Fruit fly (Drosophila melanogaster) whole organism, embryonic: ENCODE measurements around the gene CG12182.

Source experiments
- CG10209 ChIP-seq: fragments of 200-800 bp; sonication (Bioruptor generic); optimal IDR thresholded peaks from 3 replicates; lab custom pipeline; 2017; ENCODE audit warnings: missing biosample characterization, mild to moderate bottlenecking, missing genetic modification characterization, missing genetic modification reagents
- CG10979 ChIP-seq: fragments of 200-800 bp; sonication (Bioruptor generic); optimal IDR thresholded peaks from 2 replicates; lab custom pipeline; 2018; ENCODE audit warnings: missing biosample characterization, mild to moderate bottlenecking, missing genetic modification characterization, moderate library complexity
- CG1233 ChIP-seq: fragments of 200-800 bp; sonication (Bioruptor generic); optimal IDR thresholded peaks from 4 replicates; lab custom pipeline; 2018; ENCODE audit warnings: missing biosample characterization, mild to moderate bottlenecking, missing genetic modification characterization
- CG13296 ChIP-seq: fragments of 200-800 bp; sonication (Bioruptor generic); optimal IDR thresholded peaks from 3 replicates; lab custom pipeline; 2018; ENCODE audit warnings: missing biosample characterization, mild to moderate bottlenecking, missing genetic modification characterization
- CG1529 ChIP-seq: fragments of 200-800 bp; sonication (Bioruptor generic); optimal IDR thresholded peaks from 3 replicates; lab custom pipeline; 2018; ENCODE audit warnings: missing biosample characterization, missing genetic modification characterization
- CG17359 ChIP-seq: fragments of 200-800 bp; sonication (Bioruptor generic); optimal IDR thresholded peaks from 3 replicates; lab custom pipeline; 2018; ENCODE audit warnings: missing biosample characterization, mild to moderate bottlenecking, missing genetic modification characterization, moderate library complexity
- CG17568 ChIP-seq: fragments of 200-800 bp; sonication (Bioruptor generic); optimal IDR thresholded peaks from 2 replicates; lab custom pipeline; 2018; ENCODE audit warnings: missing biosample characterization, mild to moderate bottlenecking, missing genetic modification characterization, moderate library complexity
- CG17802 ChIP-seq: fragments of 200-800 bp; sonication (Bioruptor generic); optimal IDR thresholded peaks from 2 replicates; lab custom pipeline; 2018; ENCODE audit warnings: missing biosample characterization, mild to moderate bottlenecking, missing genetic modification characterization, moderate library complexity
- CG2712 ChIP-seq: fragments of 200-800 bp; optimal IDR thresholded peaks from 3 replicates; lab custom pipeline; 2019; ENCODE audit warnings: missing biosample characterization, mild to moderate bottlenecking, missing genetic modification characterization, moderate library complexity
- CG2889 ChIP-seq: fragments of 200-800 bp; sonication (Bioruptor generic); IDR thresholded peaks from 3 replicates; pipeline ENCODE4 v1.3.6; 2022; ENCODE audit warnings: missing biosample characterization, missing genetic modification characterization
- CG30431 ChIP-seq: fragments of 200-800 bp; sonication (Bioruptor generic); optimal IDR thresholded peaks from 2 replicates; lab custom pipeline; 2017; ENCODE audit warnings: missing biosample characterization, missing genetic modification characterization
- CG31224 ChIP-seq: fragments of 200-800 bp; sonication (Bioruptor generic); IDR thresholded peaks from 2 replicates; pipeline ENCODE4 v1.3.6; 2022; ENCODE audit warnings: missing biosample characterization, missing genetic modification characterization
- CG3838 ChIP-seq: fragments of 200-800 bp; sonication (Bioruptor generic); optimal IDR thresholded peaks from 3 replicates; lab custom pipeline; 2016; ENCODE audit warnings: missing biosample characterization, missing genetic modification characterization
- CG3995 ChIP-seq: fragments of 200-800 bp; sonication (Bioruptor generic); optimal IDR thresholded peaks from 3 replicates; lab custom pipeline; 2016; ENCODE audit warnings: missing biosample characterization, missing genetic modification characterization
- CG5953 ChIP-seq: fragments of 200-800 bp; sonication (Bioruptor generic); IDR thresholded peaks from 2 replicates; pipeline ENCODE4 v1.3.6; 2022; ENCODE audit warnings: missing biosample characterization, missing genetic modification characterization
- CG6683 ChIP-seq: fragments of 200-800 bp; sonication (Bioruptor generic); optimal IDR thresholded peaks from 2 replicates; lab custom pipeline; 2017; ENCODE audit warnings: missing biosample characterization, mild to moderate bottlenecking, missing genetic modification characterization, missing genetic modification reagents
- CG6689 ChIP-seq: fragments of 200-800 bp; sonication (Bioruptor generic); IDR thresholded peaks from 2 replicates; pipeline ENCODE4 v1.3.6; 2022; ENCODE audit warnings: missing biosample characterization, missing genetic modification characterization
- CG8281 ChIP-seq: fragments of 200-800 bp; sonication (Bioruptor generic); optimal IDR thresholded peaks from 2 replicates; lab custom pipeline; 2018; ENCODE audit warnings: missing biosample characterization, mild to moderate bottlenecking, missing genetic modification characterization, moderate library complexity
- CG8944 ChIP-seq: fragments of 200-800 bp; sonication (Bioruptor generic); optimal IDR thresholded peaks from 3 replicates; lab custom pipeline; 2016; ENCODE audit warnings: missing biosample characterization, missing genetic modification characterization
- CG9876 ChIP-seq: fragments of 200-800 bp; sonication (Bioruptor generic); optimal IDR thresholded peaks from 2 replicates; lab custom pipeline; 2016; ENCODE audit warnings: missing biosample characterization, missing genetic modification characterization
- CG9932 ChIP-seq: fragments of 200-800 bp; sonication (Bioruptor generic); IDR thresholded peaks from 2 replicates; pipeline ENCODE4 v1.3.6; 2022; ENCODE audit warnings: missing biosample characterization, missing genetic modification characterization
- CTCF ChIP-seq: fragments of 200-800 bp; sonication (Bioruptor generic); optimal IDR thresholded peaks from 2 replicates; lab custom pipeline; 2017; ENCODE audit warnings: missing biosample characterization, mild to moderate bottlenecking, missing genetic modification characterization, moderate library complexity
- Dek ChIP-seq: fragments of 200-800 bp; sonication (Bioruptor generic); optimal IDR thresholded peaks from 3 replicates; lab custom pipeline; 2019; ENCODE audit warnings: missing biosample characterization, mild to moderate bottlenecking, missing genetic modification characterization, moderate library complexity
- Drgx ChIP-seq: fragments of 200-800 bp; sonication (Bioruptor generic); IDR thresholded peaks from 2 replicates; pipeline ENCODE4 v1.3.6; 2022; ENCODE audit warnings: missing biosample characterization, missing genetic modification characterization
- E2f1 ChIP-seq: fragments of 200-800 bp; sonication (Bioruptor generic); IDR thresholded peaks from 2 replicates; pipeline ENCODE4 v1.3.6; 2022; ENCODE audit warnings: missing biosample characterization, missing genetic modification characterization
- HmgZ ChIP-seq: fragments of 200-800 bp; sonication (Bioruptor generic); optimal IDR thresholded peaks from 2 replicates; lab custom pipeline; 2018; ENCODE audit warnings: missing biosample characterization, mild to moderate bottlenecking, missing genetic modification characterization
- Med ChIP-seq: fragments of 200-800 bp; sonication (Bioruptor generic); peaks from one replicate; lab custom pipeline; 2016; ENCODE audit warnings: missing biosample characterization, missing genetic modification characterization, mild to moderate bottlenecking, inconsistent platforms, moderate library complexity
- NC2α ChIP-seq: fragments of 200-800 bp; sonication (Bioruptor generic); optimal IDR thresholded peaks from 2 replicates; lab custom pipeline; 2016; ENCODE audit warnings: missing biosample characterization, missing genetic modification characterization
- NC2β ChIP-seq: fragments of 200-800 bp; sonication (Bioruptor generic); optimal IDR thresholded peaks from 2 replicates; lab custom pipeline; 2016; ENCODE audit warnings: missing biosample characterization, missing genetic modification characterization
- Poxn ChIP-seq: fragments of 200-800 bp; sonication (Bioruptor generic); IDR thresholded peaks from 2 replicates; pipeline ENCODE4 v1.3.6; 2022; ENCODE audit warnings: missing biosample characterization, missing genetic modification characterization
- Side ChIP-seq: fragments of 200-800 bp; sonication (Bioruptor generic); optimal IDR thresholded peaks from 2 replicates; lab custom pipeline; 2016; ENCODE audit warnings: missing biosample characterization, missing genetic modification characterization
- Ssrp ChIP-seq: fragments of 200-800 bp; sonication (Bioruptor generic); optimal IDR thresholded peaks from 2 replicates; lab custom pipeline; 2018; ENCODE audit warnings: missing biosample characterization, mild to moderate bottlenecking, missing genetic modification characterization, moderate library complexity
- Usf ChIP-seq: fragments of 200-800 bp; sonication (Bioruptor generic); optimal IDR thresholded peaks from 2 replicates; lab custom pipeline; 2017; ENCODE audit warnings: missing genotype, missing biosample characterization, missing genetic modification characterization
- ash1 ChIP-seq: fragments of 200-800 bp; sonication (Bioruptor generic); optimal IDR thresholded peaks from 2 replicates; lab custom pipeline; 2018; ENCODE audit warnings: missing biosample characterization, mild to moderate bottlenecking, missing genetic modification characterization
- bbx ChIP-seq: fragments of 200-800 bp; sonication (Bioruptor generic); IDR thresholded peaks from 2 replicates; pipeline ENCODE4 v1.3.6; 2022; ENCODE audit warnings: missing biosample characterization, missing genetic modification characterization; ENCODE audit not compliant: partially characterized antibody
- cato ChIP-seq: fragments of 200-800 bp; sonication (Bioruptor generic); optimal IDR thresholded peaks from 2 replicates; lab custom pipeline; 2016; ENCODE audit warnings: missing biosample characterization, missing genetic modification characterization, borderline replicate concordance
- chinmo ChIP-seq: fragments of 200-800 bp; sonication (Bioruptor generic); IDR thresholded peaks from 4 replicates; pipeline ENCODE4 v1.3.6; 2022; ENCODE audit warnings: missing biosample characterization, missing genetic modification characterization; ENCODE audit not compliant: partially characterized antibody
- chn ChIP-seq: fragments of 200-800 bp; sonication (Bioruptor generic); optimal IDR thresholded peaks from 2 replicates; lab custom pipeline; 2016; ENCODE audit warnings: missing biosample characterization, missing genetic modification characterization
- croc ChIP-seq: fragments of 200-800 bp; sonication (Bioruptor generic); conservative IDR thresholded peaks from 3 replicates; pipeline ENCODE4 v1.3.6; 2022; ENCODE audit warnings: missing biosample characterization, missing genetic modification characterization
- p53 ChIP-seq: fragments of 200-800 bp; sonication (Bioruptor generic); optimal IDR thresholded peaks from 2 replicates; lab custom pipeline; 2016; ENCODE audit warnings: missing biosample characterization, missing genetic modification characterization
- pb ChIP-seq: fragments of 200-800 bp; sonication (Bioruptor generic); optimal IDR thresholded peaks from 3 replicates; lab custom pipeline; 2016; ENCODE audit warnings: missing biosample characterization, missing genetic modification characterization
- phol ChIP-seq: fragments of 200-800 bp; sonication (Bioruptor generic); optimal IDR thresholded peaks from 3 replicates; lab custom pipeline; 2018; ENCODE audit warnings: missing biosample characterization, mild to moderate bottlenecking, missing genetic modification characterization, moderate library complexity
- pnt ChIP-seq: fragments of 200-800 bp; sonication (Bioruptor generic); optimal IDR thresholded peaks from 3 replicates; lab custom pipeline; 2016; ENCODE audit warnings: missing biosample characterization, missing genetic modification characterization
- sc ChIP-seq, 3 experiments: fragments of >200 bp in 2 of 3; fragments of 200-800 bp in 1 of 3; sonication (Bioruptor generic) in 1 of 3; optimal IDR thresholded peaks; 2 replicates in 2 of 3; 3 replicates in 1 of 3; lab custom pipeline; 2017; ENCODE audit warnings: mild to moderate bottlenecking in 1 of 3, missing biosample characterization in 1 of 3, missing genetic modification characterization in 1 of 3, missing genetic modification reagents in 1 of 3
- sqz ChIP-seq: fragments of 200-800 bp; sonication (Bioruptor generic); optimal IDR thresholded peaks from 3 replicates; lab custom pipeline; 2018; ENCODE audit warnings: missing biosample characterization, mild to moderate bottlenecking, missing genetic modification characterization
- tna ChIP-seq: fragments of 200-800 bp; sonication (Bioruptor generic); IDR thresholded peaks from 2 replicates; pipeline ENCODE4 v1.3.6; 2022; ENCODE audit warnings: missing biosample characterization, missing genetic modification characterization; ENCODE audit not compliant: partially characterized antibody

Gene CG12182

dm6 chr3L:2570269-2570723, 29.1 kb downstream of the CG12182 start (continued):
- TF ChIP-seq tna (GFP tag; lab: Robert Waterston, UW) (no peak), CG10209 (peak; percentile 42), CG6689 (GFP tag; lab: Robert Waterston, UW) (no peak), CTCF (GFP tag; lab: Kevin White, UChicago) (no peak), CG3838 (GFP tag; lab: Kevin White, UChicago) (no peak), CG2712 (tag; lab: Kevin White, UChicago) (peak; percentile 64), cato (GFP tag; lab: Kevin White, UChicago) (no peak), CG8281 (tag; lab: Kevin White, UChicago) (no peak), CG1529 (GFP tag; lab: Kevin White, UChicago) (peak; percentile 24), CG17802 (tag; lab: Kevin White, UChicago) (no peak), sc (optimal IDR thresholded peaks at IDR 0.05; lab: Kevin White, UChicago) (no peak), sc (GFP tag; optimal IDR thresholded peaks at IDR 0.05; lab: Kevin White, UChicago) (no peak), Usf (no peak), pnt (no peak), Side (GFP tag; lab: Kevin White, UChicago) (no peak), Poxn (no peak), CG6683 (GFP tag; lab: Kevin White, UChicago) (no peak), E2f1 (no peak), Ssrp (tag; lab: Kevin White, UChicago) (peak; percentile 47), croc (GFP tag; lab: Robert Waterston, UW) (no peak), CG3995 (GFP tag; lab: Kevin White, UChicago) (no peak), ash1 (no peak), p53 (GFP tag; lab: Kevin White, UChicago) (no peak), CG2889 (no peak), CG5953 (GFP tag; lab: Robert Waterston, UW) (no peak), CG13296 (GFP tag; lab: Kevin White, UChicago) (no peak), CG8944 (GFP tag; lab: Kevin White, UChicago) (no peak), CG9932 (no peak), HmgZ (no peak), CG1233 (no peak), sqz (GFP tag; lab: Kevin White, UChicago) (no peak), Drgx (peak; percentile 82), Dek (tag; lab: Kevin White, UChicago) (peak; percentile 0), chn (GFP tag; lab: Kevin White, UChicago) (no peak), CG17359 (tag; lab: Kevin White, UChicago) (peak; percentile 71), CG9876 (GFP tag; lab: Kevin White, UChicago) (no peak), NC2β (GFP tag; lab: Kevin White, UChicago) (no peak), chinmo (peak; percentile 65; the same call in 1 of the 4 replicates), CG30431 (GFP tag; lab: Kevin White, UChicago) (no peak), CG17568 (GFP tag; lab: Kevin White, UChicago) (no peak), CG31224 (no peak), Med (GFP tag; lab: Kevin White, UChicago) (peak; percentile 77), bbx (GFP tag; lab: Robert Waterston, UW) (no peak), pb (GFP tag; lab: Kevin White, UChicago) (no peak), NC2α (GFP tag; lab: Kevin White, UChicago) (no peak), CG10979 (peak; percentile 30), phol (tag; lab: Kevin White, UChicago) (peak; percentile 48)
